Fruit fly (Drosophila melanogaster): Measurements from ENCODE around the gene wls.

wls gene

dm6 chr3L:11190022-11190421 is 20.6 kb upstream of the wls start:
- TF ChIP-seq CG10348 (GFP tag; IDR thresholded peaks at IDR 0.05) (no peak), CG8301 (tag; optimal IDR thresholded peaks at IDR 0.05) (no peak), CG9948 (tag; optimal IDR thresholded peaks at IDR 0.05) (no peak), CG8159 (tag; optimal IDR thresholded peaks at IDR 0.05) (no peak), CG17806 (tag; optimal IDR thresholded peaks at IDR 0.05) (no peak), CG32121 (GFP tag; IDR thresholded peaks at IDR 0.05) (no peak), CG15710 (tag; optimal IDR thresholded peaks at IDR 0.05) (no peak), CG12605 (GFP tag; IDR thresholded peaks at IDR 0.05) (no peak), Ets98B (GFP tag; IDR thresholded peaks at IDR 0.05) (no peak), CG4496 (GFP tag; IDR thresholded peaks at IDR 0.05) (no peak), gl (tag; optimal IDR thresholded peaks at IDR 0.05) (no peak), CG14655 (GFP tag; optimal IDR thresholded peaks at IDR 0.05) (no peak), Pif1A (GFP tag; optimal IDR thresholded peaks at IDR 0.05) (no peak), CG34367 (tag; optimal IDR thresholded peaks at IDR 0.05) (no peak), CG13204 (GFP tag; optimal IDR thresholded peaks at IDR 0.05) (no peak), fd96Ca (GFP tag; IDR thresholded peaks at IDR 0.05) (no peak), Snoo (tag; optimal IDR thresholded peaks at IDR 0.05) (no peak), EcR (GFP tag; optimal IDR thresholded peaks at IDR 0.05) (no peak), rn (GFP tag; IDR thresholded peaks at IDR 0.05) (no peak), Pif1B (GFP tag; optimal IDR thresholded peaks at IDR 0.05) (no peak)

- TF ChIP-seq Pif1A (GFP tag; optimal IDR thresholded peaks at IDR 0.05), result no peak
- TF ChIP-seq CG17806 (tag; optimal IDR thresholded peaks at IDR 0.05), result peak; percentile 34
- no peak for TF ChIP-seq Pif1B (GFP tag; optimal IDR thresholded peaks at IDR 0.05)
- TF ChIP-seq gl (tag; optimal IDR thresholded peaks at IDR 0.05), result no peak
- peak; percentile 42 for TF ChIP-seq CG15710 (tag; optimal IDR thresholded peaks at IDR 0.05)
- TF ChIP-seq rn (GFP tag; IDR thresholded peaks at IDR 0.05), result no peak
- peak; percentile 19 for TF ChIP-seq CG8301 (tag; optimal IDR thresholded peaks at IDR 0.05)
- peak; percentile 47 for TF ChIP-seq CG14655 (GFP tag; optimal IDR thresholded peaks at IDR 0.05)
- TF ChIP-seq D1 (tag; optimal IDR thresholded peaks at IDR 0.05), result no peak
- TF ChIP-seq CG8159 (tag; optimal IDR thresholded peaks at IDR 0.05), result peak; percentile 59
- TF ChIP-seq CG4496 (GFP tag; IDR thresholded peaks at IDR 0.05), result no peak
Observed at dm6 chr3L:11186768-11187167, 17.3 kb upstream of the wls start.

- no peak for TF ChIP-seq Pif1A (GFP tag; optimal IDR thresholded peaks at IDR 0.05)
- no peak for TF ChIP-seq D1 (tag; optimal IDR thresholded peaks at IDR 0.05)
- TF ChIP-seq CG15710 (tag; optimal IDR thresholded peaks at IDR 0.05), result no peak
- no peak for TF ChIP-seq CG8301 (tag; optimal IDR thresholded peaks at IDR 0.05)
- TF ChIP-seq CG12605 (GFP tag; IDR thresholded peaks at IDR 0.05), result no peak
Observed at dm6 chr3L:11183965-11184364, 14.5 kb upstream of the wls start.

dm6 chr3L:11182994-11183393 is 13.6 kb upstream of the wls start:
- TF ChIP-seq CG15710 (tag; optimal IDR thresholded peaks at IDR 0.05) (no peak), fd96Ca (GFP tag; IDR thresholded peaks at IDR 0.05) (no peak), CG32121 (GFP tag; IDR thresholded peaks at IDR 0.05) (no peak), CG14655 (GFP tag; optimal IDR thresholded peaks at IDR 0.05) (no peak), CG17806 (tag; optimal IDR thresholded peaks at IDR 0.05) (no peak), CG13204 (GFP tag; optimal IDR thresholded peaks at IDR 0.05) (no peak), Pif1A (GFP tag; optimal IDR thresholded peaks at IDR 0.05) (no peak), Pif1B (GFP tag; optimal IDR thresholded peaks at IDR 0.05) (no peak)

- TF ChIP-seq CG4496 (GFP tag; IDR thresholded peaks at IDR 0.05), result 0 out of 3 replicates have a peak, but pooled peaks have one; percentile 17
- TF ChIP-seq D1 (tag; optimal IDR thresholded peaks at IDR 0.05), result no peak
- TF ChIP-seq CG34367 (tag; optimal IDR thresholded peaks at IDR 0.05), result no peak
Observed at dm6 chr3L:11173049-11173564, 3.7 kb upstream of the wls start, which contains the start of gene CG14142. CG14142 (plus strand) TSS chr3L:11173514.

- no peak for TF ChIP-seq CG12605 (GFP tag; IDR thresholded peaks at IDR 0.05)
- no peak for TF ChIP-seq CG34367 (tag; optimal IDR thresholded peaks at IDR 0.05)
- TF ChIP-seq Pif1A (GFP tag; optimal IDR thresholded peaks at IDR 0.05), result no peak
- TF ChIP-seq CG8301 (tag; optimal IDR thresholded peaks at IDR 0.05), result no peak
- TF ChIP-seq Ets98B (GFP tag; IDR thresholded peaks at IDR 0.05), result no peak
- no peak for TF ChIP-seq CG8159 (tag; optimal IDR thresholded peaks at IDR 0.05)
- TF ChIP-seq CG9948 (tag; optimal IDR thresholded peaks at IDR 0.05), result no peak
- no peak for TF ChIP-seq CG32121 (GFP tag; IDR thresholded peaks at IDR 0.05)
- no peak for TF ChIP-seq CG13204 (GFP tag; optimal IDR thresholded peaks at IDR 0.05)
- no peak for TF ChIP-seq CG14655 (GFP tag; optimal IDR thresholded peaks at IDR 0.05)
- no peak for TF ChIP-seq D1 (tag; optimal IDR thresholded peaks at IDR 0.05)
- no peak for TF ChIP-seq Pif1B (GFP tag; optimal IDR thresholded peaks at IDR 0.05)
- TF ChIP-seq gl (tag; optimal IDR thresholded peaks at IDR 0.05), result no peak
Observed at dm6 chr3L:11164899-11165298, 4.5 kb downstream of the wls start, which contains the start of gene Alg10. Alg10 (plus strand) TSS chr3L:11164971.

dm6 chr3L:11155380-11155779 is 14.0 kb downstream of the wls start:
- TF ChIP-seq CG10348 (GFP tag; IDR thresholded peaks at IDR 0.05) (peak; percentile 15; the same call in 1 of the 2 replicates), CG17806 (tag; optimal IDR thresholded peaks at IDR 0.05) (no peak), CG8159 (tag; optimal IDR thresholded peaks at IDR 0.05) (no peak), Snoo (tag; optimal IDR thresholded peaks at IDR 0.05) (peak; percentile 23), Pif1A (GFP tag; optimal IDR thresholded peaks at IDR 0.05) (peak; percentile 54), CG9948 (tag; optimal IDR thresholded peaks at IDR 0.05) (no peak), CG14655 (GFP tag; optimal IDR thresholded peaks at IDR 0.05) (peak; percentile 58), fd96Ca (GFP tag; IDR thresholded peaks at IDR 0.05) (peak; percentile 68), CG15710 (tag; optimal IDR thresholded peaks at IDR 0.05) (peak; percentile 19), gl (tag; optimal IDR thresholded peaks at IDR 0.05) (no peak), CG8301 (tag; optimal IDR thresholded peaks at IDR 0.05) (peak; percentile 46), D1 (tag; optimal IDR thresholded peaks at IDR 0.05) (no peak), Ets98B (GFP tag; IDR thresholded peaks at IDR 0.05) (peak; percentile 77), CG4496 (GFP tag; IDR thresholded peaks at IDR 0.05) (peak; percentile 77), CG13204 (GFP tag; optimal IDR thresholded peaks at IDR 0.05) (no peak), CG32121 (GFP tag; IDR thresholded peaks at IDR 0.05) (peak; percentile 74), Pif1B (GFP tag; optimal IDR thresholded peaks at IDR 0.05) (peak; percentile 44), CG34367 (tag; optimal IDR thresholded peaks at IDR 0.05) (no peak), EcR (GFP tag; optimal IDR thresholded peaks at IDR 0.05) (no peak), CG12605 (GFP tag; IDR thresholded peaks at IDR 0.05) (peak; percentile 8; the same call in 1 of the 2 replicates), rn (GFP tag; IDR thresholded peaks at IDR 0.05) (peak; percentile 51; the same call in 1 of the 2 replicates)

Data from whole organism, pupa.